Worm (Caenorhabditis elegans) whole organism, early embryonic: ENCODE results near the gene F26F4.5.

Experiments used
- F13C5.2 ChIP-seq: sonication (generic microtip); optimal IDR thresholded peaks from 2 replicates; lab custom pipeline; 2017; ENCODE audit warnings: mild to moderate bottlenecking, missing genetic modification characterization, inconsistent platforms, missing compliant biosample characterization
- ama-1 ChIP-seq: fragments of 150-350 bp; optimal IDR thresholded peaks from 2 replicates; lab custom pipeline; 2014
- ceh-13 ChIP-seq: fragments of 200-800 bp; sonication (Bioruptor generic); optimal IDR thresholded peaks from 2 replicates; lab custom pipeline; 2018; ENCODE audit warnings: mild to moderate bottlenecking, missing genetic modification characterization, missing compliant biosample characterization
- ceh-36 ChIP-seq: sonication (generic microtip); optimal IDR thresholded peaks from 2 replicates; lab custom pipeline; 2016; ENCODE audit warnings: missing genetic modification characterization, inconsistent platforms, missing compliant biosample characterization
- ets-7 ChIP-seq: sonication (generic microtip); optimal IDR thresholded peaks from 2 replicates; lab custom pipeline; 2016; ENCODE audit warnings: missing genotype, missing genetic modification characterization, missing compliant biosample characterization
- flt-1 ChIP-seq: fragments of 200-800 bp; sonication (Bioruptor generic); IDR thresholded peaks from 2 replicates; pipeline ENCODE4 v1.3.6; 2022; ENCODE audit warnings: missing genetic modification characterization, missing compliant biosample characterization
- hmbx-1 ChIP-seq: sonication (generic microtip); optimal IDR thresholded peaks from 2 replicates; lab custom pipeline; 2016; ENCODE audit warnings: mild to moderate bottlenecking, missing genetic modification characterization, missing compliant biosample characterization
- hnd-1 ChIP-seq: sonication (generic microtip); optimal IDR thresholded peaks from 2 replicates; lab custom pipeline; 2016; ENCODE audit warnings: missing genetic modification characterization, missing compliant biosample characterization
- pes-1 ChIP-seq: fragments of 200-800 bp; sonication (Bioruptor generic); IDR thresholded peaks from 2 replicates; pipeline ENCODE4 v1.3.6; 2022; ENCODE audit warnings: missing genetic modification reagents, missing genetic modification characterization, missing compliant biosample characterization
- sea-1 ChIP-seq: fragments of 200-800 bp; sonication (Bioruptor generic); conservative IDR thresholded peaks from 2 replicates; pipeline ENCODE4 v1.3.6; 2022; ENCODE audit warnings: missing genetic modification characterization, missing compliant biosample characterization
- tbx-11 ChIP-seq: fragments of 200-800 bp; sonication (Bioruptor generic); IDR thresholded peaks from 2 replicates; pipeline ENCODE4 v1.3.6; 2022; ENCODE audit warnings: missing genetic modification characterization, missing compliant biosample characterization
- tbx-37 ChIP-seq: fragments of 200-800 bp; sonication (Bioruptor generic); conservative IDR thresholded peaks from 2 replicates; pipeline ENCODE4 v1.3.6; 2022; ENCODE audit warnings: missing genetic modification reagents, missing genetic modification characterization, missing compliant biosample characterization
- tra-4 ChIP-seq: sonication (generic microtip); optimal IDR thresholded peaks from 2 replicates; lab custom pipeline; 2017; ENCODE audit warnings: missing genetic modification characterization, missing compliant biosample characterization

ce11 chrIII:4895313-4895712, 4.3 kb upstream of the F26F4.5 start:
- TF ChIP-seq ets-7 (no peak), ceh-36 (tag; lab: Kevin White, UChicago) (no peak), hnd-1 (tag; lab: Kevin White, UChicago) (no peak), sea-1 (GFP tag; lab: Robert Waterston, UW) (no peak), hmbx-1 (tag; lab: Kevin White, UChicago) (no peak), ama-1 (no peak), ceh-13 (no peak), F13C5.2 (no peak), tbx-37 (GFP tag; lab: Robert Waterston, UW) (no peak), pes-1 (GFP tag; lab: Robert Waterston, UW) (no peak), tbx-11 (GFP tag; lab: Robert Waterston, UW) (no peak), flt-1 (GFP tag; lab: Robert Waterston, UW) (no peak), tra-4 (tag; lab: Kevin White, UChicago) (no peak)
